Worm (Caenorhabditis elegans) whole organism, late embryonic: Measurements from ENCODE around the gene sta-1.
"Not testable (repeated sequence)": the region's sequence is repeated elsewhere in the genome, so short reads cannot be mapped to it uniquely, and the experiment has no call there.

Source experiments
- C08G9.2 ChIP-seq: sonication (generic microtip); optimal IDR thresholded peaks from 2 replicates; lab custom pipeline; 2016; ENCODE audit warnings: mild to moderate bottlenecking, missing genetic modification characterization, moderate library complexity, missing compliant biosample characterization
- C38D4.7 ChIP-seq: fragments of 200-800 bp; sonication (Bioruptor generic); optimal IDR thresholded peaks from 2 replicates; lab custom pipeline; 2018; ENCODE audit warnings: mild to moderate bottlenecking, missing genetic modification characterization, moderate library complexity, missing compliant biosample characterization
- T23F11.4 ChIP-seq: fragments of 200-800 bp; sonication (Bioruptor generic); optimal IDR thresholded peaks from 2 replicates; lab custom pipeline; 2018; ENCODE audit warnings: mild to moderate bottlenecking, missing genetic modification characterization, missing compliant biosample characterization
- Y22D7AL.16 ChIP-seq: sonication (generic microtip); optimal IDR thresholded peaks from 2 replicates; lab custom pipeline; 2016; ENCODE audit warnings: missing genetic modification characterization, missing compliant biosample characterization
- ama-1 ChIP-seq: fragments of 150-350 bp; optimal IDR thresholded peaks from 2 replicates; lab custom pipeline; 2014
- ceh-14 ChIP-seq: sonication (generic microtip); optimal IDR thresholded peaks from 2 replicates; lab custom pipeline; 2016; ENCODE audit warnings: missing genotype, missing genetic modification characterization, missing compliant biosample characterization
- ceh-19 ChIP-seq: fragments of 200-800 bp; sonication (Bioruptor generic); optimal IDR thresholded peaks from 2 replicates; lab custom pipeline; 2018; ENCODE audit warnings: mild to moderate bottlenecking, missing genetic modification characterization, missing compliant biosample characterization
- ceh-2 ChIP-seq: sonication (generic microtip); optimal IDR thresholded peaks from 2 replicates; lab custom pipeline; 2016; ENCODE audit warnings: missing genotype, missing genetic modification characterization, missing compliant biosample characterization
- ceh-24 ChIP-seq: sonication (generic microtip); optimal IDR thresholded peaks from 2 replicates; lab custom pipeline; 2016; ENCODE audit warnings: mild to moderate bottlenecking, missing genetic modification characterization, missing compliant biosample characterization
- ceh-31 ChIP-seq: sonication (generic microtip); optimal IDR thresholded peaks from 2 replicates; lab custom pipeline; 2016; ENCODE audit warnings: missing genetic modification characterization, missing compliant biosample characterization
- ceh-34 ChIP-seq: sonication (generic microtip); optimal IDR thresholded peaks from 2 replicates; lab custom pipeline; 2016; ENCODE audit warnings: mild to moderate bottlenecking, missing genetic modification characterization, missing compliant biosample characterization
- ceh-45 ChIP-seq: fragments of 200-800 bp; sonication (Bioruptor generic); IDR thresholded peaks from 2 replicates; pipeline ENCODE4 v1.3.6; 2022; ENCODE audit warnings: missing genetic modification reagents, missing genetic modification characterization, missing compliant biosample characterization
- ceh-48 ChIP-seq: sonication (generic microtip); optimal IDR thresholded peaks from 2 replicates; lab custom pipeline; 2016; ENCODE audit warnings: missing genetic modification characterization, inconsistent platforms, missing compliant biosample characterization
- ceh-6 ChIP-seq: fragments of 200-800 bp; sonication (Bioruptor generic); optimal IDR thresholded peaks from 2 replicates; lab custom pipeline; 2018; ENCODE audit warnings: mild to moderate bottlenecking, missing genetic modification characterization, missing compliant biosample characterization
- ceh-9 ChIP-seq: sonication (generic microtip); optimal IDR thresholded peaks from 2 replicates; lab custom pipeline; 2016; ENCODE audit warnings: mild to moderate bottlenecking, missing genetic modification characterization, inconsistent platforms, missing compliant biosample characterization
- che-1 ChIP-seq: sonication (generic microtip); optimal IDR thresholded peaks from 2 replicates; lab custom pipeline; 2016; ENCODE audit warnings: mild to moderate bottlenecking, missing genetic modification characterization, missing compliant biosample characterization
- elt-2 ChIP-seq: sonication (generic microtip); optimal IDR thresholded peaks from 2 replicates; lab custom pipeline; 2016; ENCODE audit warnings: missing genetic modification reagents, missing genetic modification characterization, missing compliant biosample characterization
- elt-4 ChIP-seq: sonication (generic microtip); optimal IDR thresholded peaks from 2 replicates; lab custom pipeline; 2016; ENCODE audit warnings: missing genetic modification characterization, missing compliant biosample characterization
- eyg-1 ChIP-seq: sonication (generic microtip); optimal IDR thresholded peaks from 2 replicates; lab custom pipeline; 2016; ENCODE audit warnings: missing genotype, missing genetic modification characterization, missing compliant biosample characterization
- fkh-6 ChIP-seq: sonication (generic microtip); optimal IDR thresholded peaks from 2 replicates; lab custom pipeline; 2016; ENCODE audit warnings: missing genetic modification characterization, missing compliant biosample characterization
- hlh-8 ChIP-seq: sonication (generic microtip); optimal IDR thresholded peaks from 2 replicates; lab custom pipeline; 2016; ENCODE audit warnings: missing genotype, missing genetic modification characterization, missing compliant biosample characterization
- lin-11 ChIP-seq: fragments of 200-800 bp; sonication (Bioruptor generic); optimal IDR thresholded peaks from 2 replicates; lab custom pipeline; 2018; ENCODE audit warnings: mild to moderate bottlenecking, missing genetic modification characterization, missing compliant biosample characterization
- madf-2 ChIP-seq: sonication (generic microtip); optimal IDR thresholded peaks from 2 replicates; lab custom pipeline; 2017; ENCODE audit warnings: missing genetic modification characterization, missing compliant biosample characterization
- mec-3 ChIP-seq: sonication (generic microtip); optimal IDR thresholded peaks from 2 replicates; lab custom pipeline; 2016; ENCODE audit warnings: borderline replicate concordance, missing genetic modification characterization, missing compliant biosample characterization
- nhr-11 ChIP-seq: fragments of 150-350 bp; optimal IDR thresholded peaks from 2 replicates; lab custom pipeline; 2014; ENCODE audit warnings: missing biosample characterization, missing genetic modification characterization
- pag-3 ChIP-seq: sonication (generic microtip); optimal IDR thresholded peaks from 2 replicates; lab custom pipeline; 2016; ENCODE audit warnings: missing compliant biosample characterization, missing genetic modification characterization, borderline replicate concordance
- pat-9 ChIP-seq: fragments of 200-800 bp; sonication (Bioruptor generic); optimal IDR thresholded peaks from 2 replicates; lab custom pipeline; 2018; ENCODE audit warnings: mild to moderate bottlenecking, missing genetic modification characterization, moderate library complexity, missing compliant biosample characterization
- pax-1 ChIP-seq: fragments of 150-350 bp; optimal IDR thresholded peaks from 2 replicates; lab custom pipeline; 2014; ENCODE audit warnings: missing biosample characterization, missing genetic modification characterization
- pqm-1 ChIP-seq: sonication (generic microtip); optimal IDR thresholded peaks from 2 replicates; lab custom pipeline; 2016; ENCODE audit warnings: missing genetic modification characterization, missing compliant biosample characterization
- pros-1 ChIP-seq: fragments of 150-350 bp; optimal IDR thresholded peaks from 2 replicates; lab custom pipeline; 2014; ENCODE audit warnings: missing biosample characterization, missing genetic modification reagents, missing genetic modification characterization
- ref-2 ChIP-seq: sonication (generic microtip); optimal IDR thresholded peaks from 2 replicates; lab custom pipeline; 2016; ENCODE audit warnings: missing genetic modification characterization, missing compliant biosample characterization
- rnt-1 ChIP-seq: sonication (generic microtip); optimal IDR thresholded peaks from 2 replicates; lab custom pipeline; 2016; ENCODE audit warnings: missing genetic modification characterization, missing compliant biosample characterization
- syd-9 ChIP-seq: sonication (generic microtip); optimal IDR thresholded peaks from 2 replicates; lab custom pipeline; 2016; ENCODE audit warnings: mild to moderate bottlenecking, missing genetic modification characterization, moderate library complexity, missing compliant biosample characterization
- tbx-2 ChIP-seq: sonication (generic microtip); optimal IDR thresholded peaks from 2 replicates; lab custom pipeline; 2016; ENCODE audit warnings: missing genetic modification characterization, missing compliant biosample characterization
- tbx-7 ChIP-seq: sonication (generic microtip); optimal IDR thresholded peaks from 2 replicates; lab custom pipeline; 2016; ENCODE audit warnings: missing genotype, missing genetic modification characterization, missing compliant biosample characterization
- unc-55 ChIP-seq: sonication (generic microtip); optimal IDR thresholded peaks from 2 replicates; lab custom pipeline; 2017; ENCODE audit warnings: missing biosample characterization, missing genetic modification reagents, missing genetic modification characterization
- zip-5 ChIP-seq: sonication (generic microtip); optimal IDR thresholded peaks from 2 replicates; lab custom pipeline; 2016; ENCODE audit warnings: missing genetic modification characterization, missing compliant biosample characterization
- ztf-16 ChIP-seq: sonication (generic microtip); optimal IDR thresholded peaks from 2 replicates; lab custom pipeline; 2017; ENCODE audit warnings: missing genetic modification characterization, missing compliant biosample characterization

The sta-1 gene

ce11 chrIV:16664020-16664419 lies at the start of gene sta-1:
sta-1 (plus strand) TSS chrIV:16664320.
- TF ChIP-seq ceh-19 (GFP tag; lab: Kevin White, UChicago); madf-2; T23F11.4: not testable (repeated sequence)

- no peak for TF ChIP-seq hlh-8
- TF ChIP-seq ama-1 (lab: Kevin White, UChicago) = no peak
- no peak for TF ChIP-seq ceh-24
- no peak for TF ChIP-seq eyg-1 (tag; lab: Kevin White, UChicago)
- no peak for TF ChIP-seq ceh-19 (GFP tag; lab: Kevin White, UChicago)
- no peak for TF ChIP-seq pag-3 (tag; lab: Kevin White, UChicago)
- no peak for TF ChIP-seq pax-1
- TF ChIP-seq tbx-2 = no peak
- TF ChIP-seq mec-3 (tag; lab: Kevin White, UChicago) = no peak
- no peak for TF ChIP-seq Y22D7AL.16 (tag; lab: Kevin White, UChicago)
- TF ChIP-seq fkh-6 (tag; lab: Kevin White, UChicago) = no peak
- no peak for TF ChIP-seq elt-2 (tag; lab: Kevin White, UChicago)
- TF ChIP-seq pros-1 (tag; lab: Kevin White, UChicago) = no peak
- TF ChIP-seq T23F11.4 = no peak
- no peak for TF ChIP-seq elt-4
- no peak for TF ChIP-seq lin-11
- TF ChIP-seq unc-55 (GFP tag; lab: Kevin White, UChicago) = no peak
- no peak for TF ChIP-seq pqm-1
- TF ChIP-seq ceh-9 (tag; lab: Kevin White, UChicago) = no peak
- no peak for TF ChIP-seq che-1 (tag; lab: Kevin White, UChicago)
Observed at ce11 chrIV:16622522-16622921, 41.6 kb upstream of the sta-1 start.

DNA sequence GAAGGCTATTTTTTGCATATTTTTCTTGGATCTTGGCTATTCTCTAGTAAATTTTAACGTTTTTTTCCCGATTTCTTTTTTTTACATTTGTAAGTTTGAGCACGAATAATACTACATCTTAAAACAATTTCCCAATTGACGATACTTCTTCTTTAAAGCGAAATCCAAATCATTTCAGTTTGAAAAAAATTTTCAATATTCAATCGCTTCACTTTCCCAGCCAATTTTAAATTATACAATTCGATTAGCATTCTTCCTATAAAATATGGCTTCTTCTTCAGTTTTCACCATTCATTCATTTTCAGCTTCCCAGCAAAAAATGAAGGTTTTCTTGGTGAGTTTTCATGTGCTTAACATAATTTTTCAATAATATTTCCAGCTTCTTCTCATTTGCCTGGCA lies 38.2 kb upstream of the sta-1 start, which contains the start of gene fip-7:
Gene fip-7, plus strand, starts transcription at position 301 of the 400 bp plus-strand sequence.
- not testable (repeated sequence) for TF ChIP-seq ceh-31; ceh-6 (GFP tag; lab: Kevin White, UChicago); che-1 (tag; lab: Kevin White, UChicago)

- TF ChIP-seq ceh-34 (no peak), ceh-2 (tag; lab: Kevin White, UChicago) (no peak), nhr-11 (no peak), ceh-14 (tag; lab: Kevin White, UChicago) (no peak), elt-4 (no peak), ref-2 (tag; lab: Kevin White, UChicago) (no peak), ceh-9 (tag; lab: Kevin White, UChicago) (no peak), C38D4.7 (GFP tag; lab: Kevin White, UChicago) (no peak), zip-5 (no peak), ceh-45 (GFP tag; lab: Robert Waterston, UW) (no peak), syd-9 (no peak), pat-9 (tag; lab: Kevin White, UChicago) (no peak), tbx-7 (no peak), elt-2 (tag; lab: Kevin White, UChicago) (no peak), ztf-16 (tag; lab: Kevin White, UChicago) (no peak), pqm-1 (no peak), rnt-1 (tag; lab: Kevin White, UChicago) (no peak), pag-3 (tag; lab: Kevin White, UChicago) (no peak), ceh-48 (tag; lab: Kevin White, UChicago) (no peak), C08G9.2 (tag; lab: Kevin White, UChicago) (no peak)
Observed at ce11 chrIV:16627676-16628075, 36.4 kb upstream of the sta-1 start, which contains the start of gene fipr-28. fipr-28 (plus strand) TSS chrIV:16627976.
